Worm (Caenorhabditis elegans): Measurements from ENCODE around the gene W09C2.7.

W09C2.7 gene

ce11 chrIV:9622272-9622671 lies at the start of gene W09C2.7:
Gene W09C2.7 (minus strand): TSS chrIV:9622372.
- no peak for TF ChIP-seq med-1 (GFP tag; optimal IDR thresholded peaks at IDR 0.05; ENCODE audit: insufficient read depth)
- TF ChIP-seq klf-2 (GFP tag; conservative IDR thresholded peaks at IDR 0.05), result no peak
- TF ChIP-seq ref-1 (GFP tag; conservative IDR thresholded peaks at IDR 0.05), result no peak
- no peak for TF ChIP-seq tab-1 (GFP tag; IDR thresholded peaks at IDR 0.05)
- no peak for TF ChIP-seq ztf-29 (GFP tag; IDR thresholded peaks at IDR 0.05)
- no peak for TF ChIP-seq ztf-23 (GFP tag; IDR thresholded peaks at IDR 0.05)
- no peak for TF ChIP-seq cog-1 (tag; optimal IDR thresholded peaks at IDR 0.05)
- no peak for TF ChIP-seq flt-1 (GFP tag; IDR thresholded peaks at IDR 0.05)
- TF ChIP-seq T22C8.4 (GFP tag; IDR thresholded peaks at IDR 0.05), result no peak

DNA sequence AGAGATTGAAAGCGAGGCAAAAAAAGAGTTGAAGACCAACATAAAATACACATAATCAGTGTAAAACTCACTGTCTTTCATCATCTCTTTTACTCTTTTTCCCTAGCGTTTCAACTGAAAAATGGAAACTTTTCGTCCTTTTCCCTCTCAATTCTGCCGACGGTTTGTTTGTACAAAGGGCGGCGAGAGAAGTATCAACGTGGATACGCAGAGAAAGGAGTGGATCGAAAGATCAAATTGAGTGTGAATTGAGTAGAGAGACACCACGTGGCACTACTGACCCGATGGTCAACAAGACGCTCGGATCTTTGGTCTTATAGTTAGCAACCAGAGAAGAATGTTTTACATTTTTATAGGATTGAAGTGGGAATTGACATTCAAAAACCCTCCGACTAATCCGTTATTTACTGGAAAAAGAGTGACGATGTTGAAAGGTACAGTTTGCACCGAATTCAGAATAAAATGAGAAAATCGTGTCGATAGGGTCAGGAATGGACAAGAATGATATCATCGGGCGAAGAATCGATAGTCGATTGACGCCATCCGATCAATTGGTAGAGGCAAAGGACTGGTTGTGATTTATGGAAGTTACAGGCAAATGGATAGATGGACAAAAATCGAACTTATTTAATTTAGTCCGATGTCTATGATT lies 49.0 kb upstream of the W09C2.7 start:
- TF ChIP-seq klf-2 (GFP tag; conservative IDR thresholded peaks at IDR 0.05) (no peak), med-1 (GFP tag; optimal IDR thresholded peaks at IDR 0.05; ENCODE audit: insufficient read depth) (no peak), tab-1 (GFP tag; IDR thresholded peaks at IDR 0.05) (no peak), cog-1 (tag; optimal IDR thresholded peaks at IDR 0.05) (no peak), flt-1 (GFP tag; IDR thresholded peaks at IDR 0.05) (no peak), T22C8.4 (GFP tag; IDR thresholded peaks at IDR 0.05) (no peak)

ce11 chrIV:9669969-9670368 lies 47.8 kb upstream of the W09C2.7 start:
- TF ChIP-seq flt-1 (GFP tag; IDR thresholded peaks at IDR 0.05) (no peak), ztf-23 (GFP tag; IDR thresholded peaks at IDR 0.05) (no peak), med-1 (GFP tag; optimal IDR thresholded peaks at IDR 0.05; ENCODE audit: insufficient read depth) (no peak)

- TF ChIP-seq med-1 (GFP tag; optimal IDR thresholded peaks at IDR 0.05; ENCODE audit: insufficient read depth) (no peak), flt-1 (GFP tag; IDR thresholded peaks at IDR 0.05) (no peak), T22C8.4 (GFP tag; IDR thresholded peaks at IDR 0.05) (no peak), ref-1 (GFP tag; conservative IDR thresholded peaks at IDR 0.05) (no peak), cog-1 (tag; optimal IDR thresholded peaks at IDR 0.05) (no peak), klf-2 (GFP tag; conservative IDR thresholded peaks at IDR 0.05) (no peak), ztf-23 (GFP tag; IDR thresholded peaks at IDR 0.05) (no peak), tab-1 (GFP tag; IDR thresholded peaks at IDR 0.05) (no peak), ztf-29 (GFP tag; IDR thresholded peaks at IDR 0.05) (no peak)
Observed at ce11 chrIV:9668103-9668672, 46.0 kb upstream of the W09C2.7 start.

ce11 chrIV:9667084-9667483 lies 44.9 kb upstream of the W09C2.7 start:
- TF ChIP-seq ztf-29 (GFP tag; IDR thresholded peaks at IDR 0.05), result no peak
- TF ChIP-seq cog-1 (tag; optimal IDR thresholded peaks at IDR 0.05), result peak; percentile 17

DNA sequence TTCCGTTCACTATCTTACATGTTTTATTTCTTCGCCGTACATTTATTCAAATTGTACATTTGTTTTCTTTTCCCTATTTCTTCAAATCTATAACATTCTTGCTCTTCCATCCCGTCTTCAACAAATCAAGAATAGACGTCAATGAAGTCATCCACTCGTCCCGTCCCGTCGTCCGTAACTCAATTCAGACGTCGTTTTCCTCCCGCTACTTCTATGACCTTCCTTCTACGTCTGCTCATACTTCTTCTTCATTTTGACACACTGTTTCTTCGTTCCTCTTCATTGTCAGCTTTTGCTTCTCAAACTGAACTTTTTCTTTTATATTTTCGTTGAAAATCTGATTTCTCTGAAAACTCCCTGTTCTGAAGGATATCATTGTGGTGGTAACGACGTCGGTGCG lies 37.8 kb upstream of the W09C2.7 start:
- TF ChIP-seq cog-1 (tag; optimal IDR thresholded peaks at IDR 0.05), result no peak
- no peak for TF ChIP-seq ztf-29 (GFP tag; IDR thresholded peaks at IDR 0.05)
- no peak for TF ChIP-seq tab-1 (GFP tag; IDR thresholded peaks at IDR 0.05)
- no peak for TF ChIP-seq med-1 (GFP tag; optimal IDR thresholded peaks at IDR 0.05; ENCODE audit: insufficient read depth)
- TF ChIP-seq klf-2 (GFP tag; conservative IDR thresholded peaks at IDR 0.05), result no peak
- TF ChIP-seq ref-1 (GFP tag; conservative IDR thresholded peaks at IDR 0.05), result no peak
- TF ChIP-seq flt-1 (GFP tag; IDR thresholded peaks at IDR 0.05), result no peak
- TF ChIP-seq T22C8.4 (GFP tag; IDR thresholded peaks at IDR 0.05), result no peak
- TF ChIP-seq ztf-23 (GFP tag; IDR thresholded peaks at IDR 0.05), result no peak

ce11 chrIV:9657753-9658152 lies 35.6 kb upstream of the W09C2.7 start, which contains the start of gene acc-1:
Gene acc-1 (plus strand): TSS chrIV:9658053.
- TF ChIP-seq ztf-29 (GFP tag; IDR thresholded peaks at IDR 0.05), result no peak
- no peak for TF ChIP-seq flt-1 (GFP tag; IDR thresholded peaks at IDR 0.05)
- no peak for TF ChIP-seq tab-1 (GFP tag; IDR thresholded peaks at IDR 0.05)
- no peak for TF ChIP-seq cog-1 (tag; optimal IDR thresholded peaks at IDR 0.05)
- no peak for TF ChIP-seq T22C8.4 (GFP tag; IDR thresholded peaks at IDR 0.05)
- TF ChIP-seq ztf-23 (GFP tag; IDR thresholded peaks at IDR 0.05), result no peak

DNA sequence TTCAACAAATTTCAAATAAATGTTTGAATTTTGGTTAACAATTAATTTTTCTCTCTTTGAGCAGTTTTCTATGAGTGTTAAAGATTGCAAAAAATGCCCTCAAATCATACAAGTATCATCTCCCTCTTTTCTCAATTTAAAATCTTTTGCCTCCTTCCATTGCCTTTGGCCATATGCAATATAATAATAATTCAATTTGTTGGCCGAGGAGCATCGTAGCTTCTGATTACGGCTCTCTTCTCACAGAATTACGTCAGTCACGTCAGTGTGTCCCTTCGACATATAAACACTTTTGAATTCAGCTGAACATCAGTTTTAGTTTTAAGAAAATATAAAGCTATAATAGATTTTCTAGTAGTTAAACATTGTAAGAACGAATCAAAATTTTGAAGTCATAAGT lies 33.4 kb upstream of the W09C2.7 start:
- no peak for TF ChIP-seq tab-1 (GFP tag; IDR thresholded peaks at IDR 0.05)
- no peak for TF ChIP-seq ztf-29 (GFP tag; IDR thresholded peaks at IDR 0.05)

- TF ChIP-seq klf-2 (GFP tag; conservative IDR thresholded peaks at IDR 0.05) (no peak), ztf-23 (GFP tag; IDR thresholded peaks at IDR 0.05) (no peak), ztf-29 (GFP tag; IDR thresholded peaks at IDR 0.05) (no peak), med-1 (GFP tag; optimal IDR thresholded peaks at IDR 0.05; ENCODE audit: insufficient read depth) (no peak), flt-1 (GFP tag; IDR thresholded peaks at IDR 0.05) (no peak), ref-1 (GFP tag; conservative IDR thresholded peaks at IDR 0.05) (no peak), tab-1 (GFP tag; IDR thresholded peaks at IDR 0.05) (no peak), T22C8.4 (GFP tag; IDR thresholded peaks at IDR 0.05) (no peak), cog-1 (tag; optimal IDR thresholded peaks at IDR 0.05) (no peak)
Observed at ce11 chrIV:9654017-9654416, 31.8 kb upstream of the W09C2.7 start, which contains the start of gene F58G6.7. Gene F58G6.7 (plus strand): TSS chrIV:9654317.

DNA sequence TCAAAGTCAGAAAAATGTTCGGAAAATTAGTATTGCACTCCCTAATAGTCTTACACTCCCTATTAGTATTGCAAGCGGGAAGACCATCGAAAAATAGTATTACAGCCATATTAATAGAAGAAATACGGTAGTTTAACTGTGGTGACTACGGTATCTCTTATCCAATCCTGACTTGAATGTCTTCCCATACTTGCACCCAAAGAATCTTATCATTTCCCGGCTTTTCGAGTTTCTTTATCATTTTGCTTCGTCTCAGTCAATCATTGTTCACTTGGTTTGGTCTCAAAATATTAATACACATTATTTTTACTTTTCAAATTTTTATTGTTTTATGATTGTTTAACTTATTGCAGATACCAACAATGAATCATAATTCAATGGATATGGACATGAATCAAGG lies 31.0 kb upstream of the W09C2.7 start, which contains the start of gene F58G6.3:
Gene F58G6.3 (plus strand): TSS at position 352 of the 400 bp plus-strand sequence.
- TF ChIP-seq ztf-29 (GFP tag; IDR thresholded peaks at IDR 0.05) (no peak), T22C8.4 (GFP tag; IDR thresholded peaks at IDR 0.05) (no peak), tab-1 (GFP tag; IDR thresholded peaks at IDR 0.05) (no peak), ztf-23 (GFP tag; IDR thresholded peaks at IDR 0.05) (no peak), klf-2 (GFP tag; conservative IDR thresholded peaks at IDR 0.05) (no peak)

All from whole organism, midembryonic.